Worm (Caenorhabditis elegans): Measurements from ENCODE around the gene F41E6.12.
A peak's percentile ranks its signal among the peaks of the same experiment; 100 is the strongest.

DNA sequence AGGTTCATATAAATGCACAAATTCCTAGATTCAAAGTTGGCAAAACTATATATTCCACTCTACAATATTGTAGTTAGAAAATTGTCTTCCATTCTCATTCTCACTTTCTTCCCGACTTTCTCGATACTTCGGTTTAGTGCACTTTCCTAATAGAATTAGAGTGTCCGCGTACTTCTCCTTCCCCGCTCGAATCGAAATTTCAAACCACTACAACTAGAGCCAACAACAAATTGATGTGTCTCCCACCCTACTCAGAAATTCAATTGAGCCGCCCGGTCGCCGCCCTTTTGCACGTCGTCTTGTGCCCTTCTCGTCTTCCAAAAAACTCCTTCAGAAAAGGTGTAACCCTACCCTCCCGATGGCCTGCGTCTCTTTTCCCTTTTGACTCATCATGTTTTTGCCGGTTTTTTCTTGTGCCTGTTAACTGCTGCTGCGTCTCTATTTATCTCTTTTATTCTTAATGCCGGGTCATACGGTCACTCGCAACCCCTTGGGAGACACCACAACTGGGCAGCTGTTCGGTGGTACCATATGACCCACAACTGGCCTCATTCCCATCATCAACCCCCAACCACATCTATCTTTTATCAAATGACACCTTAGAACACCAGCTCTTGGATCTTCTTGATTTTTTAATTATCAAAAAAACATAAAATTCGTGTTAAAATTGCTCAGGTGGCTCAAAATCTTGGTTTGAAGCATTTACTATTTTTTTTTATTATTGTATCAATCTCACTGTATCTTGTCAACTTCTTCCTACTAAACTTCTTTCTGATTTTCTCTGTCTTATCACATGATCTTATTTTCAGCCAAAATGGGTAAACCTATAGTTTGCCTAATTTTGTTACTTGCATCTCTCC, 34.6 kb downstream of the F41E6.12 start, which contains the start of gene tag-196:
- TF ChIP-seq nhr-11 (tag; optimal IDR thresholded peaks at IDR 0.05) (no peak), nfya-1 (tag; optimal IDR thresholded peaks at IDR 0.05) (no peak), hlh-15 (tag; optimal IDR thresholded peaks at IDR 0.05) (no peak), unc-42 (tag; optimal IDR thresholded peaks at IDR 0.05) (peak; percentile 95), C38D4.7 (GFP tag; optimal IDR thresholded peaks at IDR 0.05) (no peak), unc-3 (GFP tag; conservative IDR thresholded peaks at IDR 0.05) (no peak), unc-3 (tag; optimal IDR thresholded peaks at IDR 0.05) (no peak), tbx-7 (tag; optimal IDR thresholded peaks at IDR 0.05) (no peak), fkh-10 (GFP tag; optimal IDR thresholded peaks at IDR 0.05) (no peak), ref-2 (tag; optimal IDR thresholded peaks at IDR 0.05) (no peak)
